Fruit fly (Drosophila melanogaster) whole organism, embryonic: ENCODE measurements around the gene CG3630.
A peak's percentile ranks its signal among the peaks of the same experiment; 100 is the strongest.

Experiments
- Awh ChIP-seq: fragments of 200-800 bp; sonication (Bioruptor generic); IDR thresholded peaks from 2 replicates; pipeline ENCODE4, ENCODE4 v1.3.6; 2022; ENCODE audit warnings: missing biosample characterization, missing genetic modification characterization
- Blimp-1 ChIP-seq: fragments of 200-800 bp; sonication (Bioruptor generic); optimal IDR thresholded peaks from 3 replicates; lab custom pipeline; 2018; ENCODE audit warnings: missing biosample characterization, missing genetic modification characterization, mild to moderate bottlenecking, moderate library complexity, missing genetic modification reagents
- CG10267 ChIP-seq: fragments of 200-800 bp; sonication (Bioruptor generic); optimal IDR thresholded peaks from 2 replicates; lab custom pipeline; 2018; ENCODE audit warnings: missing biosample characterization, mild to moderate bottlenecking, missing genetic modification characterization, moderate library complexity
- CG11093 ChIP-seq: fragments of 200-800 bp; sonication (Bioruptor generic); IDR thresholded peaks from 3 replicates; pipeline ENCODE4 v1.3.6; 2022; ENCODE audit warnings: missing biosample characterization, missing genetic modification characterization
- CG12104 ChIP-seq: fragments of 200-800 bp; sonication (Bioruptor generic); optimal IDR thresholded peaks from 3 replicates; lab custom pipeline; 2016; ENCODE audit warnings: missing biosample characterization, missing genetic modification characterization
- CG14014 ChIP-seq: fragments of 200-800 bp; sonication (Bioruptor generic); IDR thresholded peaks from 2 replicates; pipeline ENCODE4 v1.3.6; 2022; ENCODE audit warnings: missing biosample characterization, missing genetic modification characterization
- CG14441 ChIP-seq: fragments of 200-800 bp; sonication (Bioruptor generic); IDR thresholded peaks from 2 replicates; pipeline ENCODE4 v1.3.6; 2022; ENCODE audit warnings: missing biosample characterization, missing genetic modification characterization
- CG15696 ChIP-seq: fragments of 200-800 bp; sonication (Bioruptor generic); optimal IDR thresholded peaks from 2 replicates; lab custom pipeline; 2019; ENCODE audit warnings: missing biosample characterization, mild to moderate bottlenecking, missing genetic modification characterization, moderate library complexity
- CG18764 ChIP-seq: fragments of 200-800 bp; sonication (Bioruptor generic); optimal IDR thresholded peaks from 3 replicates; lab custom pipeline; 2016; ENCODE audit warnings: missing biosample characterization, missing genetic modification characterization
- CG2678 ChIP-seq: fragments of 200-800 bp; sonication (Bioruptor generic); optimal IDR thresholded peaks from 3 replicates; lab custom pipeline; 2019; ENCODE audit warnings: missing biosample characterization, mild to moderate bottlenecking, missing genetic modification characterization, moderate library complexity
- CG33213 ChIP-seq: fragments of 200-800 bp; sonication (Bioruptor generic); optimal IDR thresholded peaks from 3 replicates; lab custom pipeline; 2016; ENCODE audit warnings: missing biosample characterization, missing genetic modification characterization
- CG4282 ChIP-seq: fragments of 200-800 bp; sonication (Bioruptor generic); optimal IDR thresholded peaks from 2 replicates; lab custom pipeline; 2016; ENCODE audit warnings: missing biosample characterization, missing genetic modification characterization
- CG4424 ChIP-seq: fragments of 200-800 bp; sonication (Bioruptor generic); optimal IDR thresholded peaks from 3 replicates; lab custom pipeline; 2016; ENCODE audit warnings: missing biosample characterization, missing genetic modification characterization
- CG4820 ChIP-seq: fragments of 200-800 bp; sonication (Bioruptor generic); optimal IDR thresholded peaks from 3 replicates; lab custom pipeline; 2016; ENCODE audit warnings: missing biosample characterization, missing genetic modification characterization
- CG6854 ChIP-seq: fragments of 200-800 bp; sonication (Bioruptor generic); optimal IDR thresholded peaks from 3 replicates; lab custom pipeline; 2017; ENCODE audit warnings: missing biosample characterization, mild to moderate bottlenecking, missing genetic modification characterization
- CG7556 ChIP-seq: fragments of 200-800 bp; sonication (Bioruptor generic); optimal IDR thresholded peaks from 2 replicates; lab custom pipeline; 2017; ENCODE audit warnings: missing biosample characterization, mild to moderate bottlenecking, missing genetic modification characterization
- CG7963 ChIP-seq: fragments of 200-800 bp; sonication (Bioruptor generic); IDR thresholded peaks from 3 replicates; pipeline ENCODE4 v1.3.6; 2022; ENCODE audit warnings: missing biosample characterization, missing genetic modification characterization; ENCODE audit not compliant: partially characterized antibody
- CG9437 ChIP-seq: fragments of 200-800 bp; sonication (Bioruptor generic); optimal IDR thresholded peaks from 2 replicates; lab custom pipeline; 2018; ENCODE audit warnings: missing biosample characterization, mild to moderate bottlenecking, missing genetic modification characterization
- CoRest ChIP-seq: fragments of 200-800 bp; sonication (Bioruptor generic); optimal IDR thresholded peaks from 3 replicates; lab custom pipeline; 2018; ENCODE audit warnings: missing biosample characterization, mild to moderate bottlenecking, missing genetic modification characterization, moderate library complexity
- D19B ChIP-seq: fragments of 200-800 bp; sonication (Bioruptor generic); optimal IDR thresholded peaks from 2 replicates; lab custom pipeline; 2017; ENCODE audit warnings: missing biosample characterization, mild to moderate bottlenecking, missing genetic modification characterization
- Dad ChIP-seq: fragments of 200-800 bp; sonication (Bioruptor generic); optimal IDR thresholded peaks from 3 replicates; lab custom pipeline; 2016; ENCODE audit warnings: missing biosample characterization, missing genetic modification characterization
- HLH54F ChIP-seq: fragments of 200-800 bp; sonication (Bioruptor generic); optimal IDR thresholded peaks from 3 replicates; lab custom pipeline; 2016; ENCODE audit warnings: missing biosample characterization, missing genetic modification characterization
- Hey ChIP-seq: fragments of 200-800 bp; sonication (Bioruptor generic); optimal IDR thresholded peaks from 3 replicates; lab custom pipeline; 2018; ENCODE audit warnings: missing biosample characterization, mild to moderate bottlenecking, missing genetic modification characterization
- Hr51 ChIP-seq, 2 experiments: fragments of 200-800 bp; sonication (Bioruptor generic); optimal IDR thresholded peaks; 2 replicates in 1 of 2; 3 replicates in 1 of 2; lab custom pipeline; 2016 to 2018; ENCODE audit warnings: missing biosample characterization in 2 of 2, missing genetic modification characterization in 2 of 2, mild to moderate bottlenecking in 1 of 2, moderate library complexity in 1 of 2
- Sin3A ChIP-seq: fragments of >200 bp; optimal IDR thresholded peaks from 2 replicates; lab custom pipeline; 2018
- Sox100B ChIP-seq: fragments of 200-800 bp; sonication (Bioruptor generic); optimal IDR thresholded peaks from 3 replicates; lab custom pipeline; 2018; ENCODE audit warnings: missing biosample characterization, mild to moderate bottlenecking, missing genetic modification characterization
- Sox102F ChIP-seq: fragments of 200-800 bp; sonication (Bioruptor generic); optimal IDR thresholded peaks from 2 replicates; lab custom pipeline; 2018; ENCODE audit warnings: missing biosample characterization, mild to moderate bottlenecking, missing genetic modification characterization, moderate library complexity
- Taf1 ChIP-seq: fragments of 200-800 bp; sonication (Bioruptor generic); IDR thresholded peaks from 2 replicates; pipeline ENCODE4 v1.3.6; 2022; ENCODE audit warnings: missing biosample characterization, missing genetic modification characterization
- Xbp1 ChIP-seq: fragments of 200-800 bp; sonication (Bioruptor generic); optimal IDR thresholded peaks from 3 replicates; lab custom pipeline; 2016; ENCODE audit warnings: missing biosample characterization, mild to moderate bottlenecking, missing genetic modification characterization
- bsh ChIP-seq, 2 experiments: fragments of 200-800 bp; sonication (Bioruptor generic); optimal IDR thresholded peaks; 2 replicates each; lab custom pipeline; 2017 to 2018; ENCODE audit warnings: mild to moderate bottlenecking in 2 of 2, missing biosample characterization in 2 of 2, missing genetic modification characterization in 2 of 2, moderate library complexity in 1 of 2
- btn ChIP-seq: fragments of 200-800 bp; sonication (Bioruptor generic); optimal IDR thresholded peaks from 2 replicates; lab custom pipeline; 2016; ENCODE audit warnings: missing biosample characterization, missing genetic modification characterization
- disco-r ChIP-seq: fragments of 200-800 bp; sonication (Bioruptor generic); optimal IDR thresholded peaks from 2 replicates; lab custom pipeline; 2016; ENCODE audit warnings: missing biosample characterization, missing genetic modification characterization
- dmrt11E ChIP-seq: fragments of 200-800 bp; sonication (Bioruptor generic); optimal IDR thresholded peaks from 3 replicates; lab custom pipeline; 2018; ENCODE audit warnings: missing biosample characterization, mild to moderate bottlenecking, missing genetic modification characterization, moderate library complexity
- dpn ChIP-seq, 2 experiments: fragments of 200-800 bp; sonication (Bioruptor generic); optimal IDR thresholded peaks; 3 replicates each; lab custom pipeline; 2016; ENCODE audit warnings: missing biosample characterization in 2 of 2, missing genetic modification characterization in 2 of 2
- emc ChIP-seq: fragments of 200-800 bp; sonication (Bioruptor generic); optimal IDR thresholded peaks from 2 replicates; lab custom pipeline; 2016; ENCODE audit warnings: missing biosample characterization, missing genetic modification characterization
- exex ChIP-seq: fragments of 200-800 bp; sonication (Bioruptor generic); optimal IDR thresholded peaks from 4 replicates; lab custom pipeline; 2018; ENCODE audit warnings: missing biosample characterization, mild to moderate bottlenecking, missing genetic modification characterization, moderate library complexity
- fu2 ChIP-seq: fragments of 200-800 bp; sonication (Bioruptor generic); optimal IDR thresholded peaks from 2 replicates; lab custom pipeline; 2016; ENCODE audit warnings: missing biosample characterization, missing genetic modification characterization
- grn ChIP-seq: fragments of 200-800 bp; sonication (Bioruptor generic); optimal IDR thresholded peaks from 3 replicates; lab custom pipeline; 2017; ENCODE audit warnings: missing biosample characterization, missing genetic modification characterization
- gt ChIP-seq: fragments of 200-800 bp; sonication (Bioruptor generic); IDR thresholded peaks from 2 replicates; pipeline ENCODE4 v1.3.6; 2022; ENCODE audit warnings: missing biosample characterization, missing genetic modification characterization
- ham ChIP-seq: fragments of 200-800 bp; sonication (Bioruptor generic); IDR thresholded peaks from 2 replicates; pipeline ENCODE4 v1.3.6; 2022; ENCODE audit warnings: missing biosample characterization, missing genetic modification characterization
- hth ChIP-seq: fragments of >200 bp; optimal IDR thresholded peaks from 2 replicates; lab custom pipeline; 2017; ENCODE audit warnings: inconsistent platforms
- inv ChIP-seq: fragments of 200-800 bp; sonication (Bioruptor generic); IDR thresholded peaks from 2 replicates; pipeline ENCODE4 v1.3.6; 2022; ENCODE audit warnings: missing biosample characterization, missing genetic modification characterization; ENCODE audit not compliant: partially characterized antibody
- mam ChIP-seq: fragments of 200-800 bp; sonication (Bioruptor generic); optimal IDR thresholded peaks from 3 replicates; lab custom pipeline; 2016; ENCODE audit warnings: missing biosample characterization, missing genetic modification characterization
- pum ChIP-seq: fragments of 200-800 bp; sonication (Bioruptor generic); optimal IDR thresholded peaks from 2 replicates; lab custom pipeline; 2016; ENCODE audit warnings: missing biosample characterization, missing genetic modification characterization
- ranshi ChIP-seq: fragments of 200-800 bp; sonication (Bioruptor generic); IDR thresholded peaks from 2 replicates; pipeline ENCODE4 v1.3.6; 2022; ENCODE audit warnings: missing biosample characterization, missing genetic modification characterization
- sna ChIP-seq: fragments of 200-800 bp; sonication (Bioruptor generic); IDR thresholded peaks from 2 replicates; pipeline ENCODE4 v1.3.6; 2022; ENCODE audit warnings: missing biosample characterization, missing genetic modification characterization; ENCODE audit not compliant: partially characterized antibody
- trem ChIP-seq: fragments of 200-800 bp; optimal IDR thresholded peaks from 3 replicates; lab custom pipeline; 2019; ENCODE audit warnings: missing biosample characterization, mild to moderate bottlenecking, missing genetic modification characterization, moderate library complexity
- unc-4 ChIP-seq: fragments of 200-800 bp; sonication (Bioruptor generic); IDR thresholded peaks from 2 replicates; pipeline ENCODE4 v1.3.6; 2022; ENCODE audit warnings: missing biosample characterization, missing genetic modification characterization; ENCODE audit not compliant: partially characterized antibody
- zfh2 ChIP-seq: fragments of 200-800 bp; sonication (Bioruptor generic); optimal IDR thresholded peaks from 2 replicates; lab custom pipeline; 2016; ENCODE audit warnings: missing biosample characterization, missing genetic modification characterization

The CG3630 gene

DNA sequence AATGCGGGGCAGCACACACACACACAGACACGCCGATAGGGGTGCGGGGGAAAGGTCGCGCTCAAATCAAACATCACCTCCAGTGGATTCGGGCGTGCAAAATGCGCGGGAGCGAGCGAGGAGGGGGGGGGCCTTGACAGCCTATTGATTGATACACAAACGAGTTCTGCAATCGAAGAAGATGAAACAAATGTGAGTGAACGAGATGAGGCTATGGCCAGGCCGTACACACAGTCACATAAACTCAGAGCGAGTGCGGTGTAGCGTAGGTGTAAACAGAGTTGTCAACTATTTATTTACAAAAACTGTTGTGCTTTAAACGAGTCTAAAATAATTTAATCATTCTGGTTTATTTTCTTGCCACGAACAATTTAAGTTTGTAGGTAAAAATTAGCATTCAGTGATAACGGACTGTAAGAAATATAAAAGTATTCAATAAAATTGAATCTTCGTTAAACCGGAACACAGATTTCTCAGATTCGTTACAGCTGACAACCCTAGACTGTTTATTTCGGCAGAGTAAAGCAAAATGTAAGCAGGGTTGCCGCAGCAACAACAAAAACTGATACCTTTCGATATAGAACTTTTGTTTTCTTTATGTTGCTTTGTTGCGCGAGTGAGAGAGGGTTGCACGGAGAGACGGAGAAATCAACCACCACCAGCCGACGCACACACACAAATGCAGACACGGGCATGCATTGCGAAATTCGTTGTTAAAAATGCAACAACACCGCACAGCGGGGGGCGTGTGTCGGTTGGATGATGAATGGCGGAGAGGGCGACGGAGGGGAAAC is 26.8 kb upstream of the CG3630 start (continued):
- TF ChIP-seq gt (no peak), bsh (GFP tag; optimal IDR thresholded peaks at IDR 0.05; lab: Kevin White, UChicago) (peak; percentile 50 to 92), CG14014 (GFP tag; lab: Robert Waterston, UW) (peak; percentile 84), CG4282 (GFP tag; lab: Kevin White, UChicago) (peak; percentile 24), grn (peak; percentile 34), Taf1 (GFP tag; lab: Robert Waterston, UW) (peak; percentile 58), mam (peak; percentile 86), CoRest (tag; lab: Kevin White, UChicago) (peak; percentile 94), Sox100B (peak; percentile 90), CG4424 (GFP tag; lab: Kevin White, UChicago) (peak; percentile 87), dpn (GFP tag; optimal IDR thresholded peaks at IDR 0.05; lab: Kevin White, UChicago) (peak; percentile 87), Hey (tag; lab: Kevin White, UChicago) (peak; percentile 19), CG6854 (GFP tag; lab: Kevin White, UChicago) (peak; percentile 93), CG15696 (tag; lab: Kevin White, UChicago) (peak; percentile 92), emc (peak; percentile 66), trem (tag; lab: Kevin White, UChicago) (peak; percentile 81), sna (no peak), pum (peak; percentile 80), Awh (GFP tag; lab: Robert Waterston, UW) (peak; percentile 71; the same call in 1 of the 2 replicates), CG7556 (GFP tag; lab: Kevin White, UChicago) (peak; percentile 94), CG10267 (tag; lab: Kevin White, UChicago) (peak; percentile 86), D19B (GFP tag; lab: Kevin White, UChicago) (peak; percentile 76), CG18764 (GFP tag; lab: Kevin White, UChicago) (peak; percentile 70), Sox102F (GFP tag; lab: Kevin White, UChicago) (peak; percentile 90), btn (GFP tag; lab: Kevin White, UChicago) (peak; percentile 66), CG2678 (peak; percentile 96), fu2 (peak; percentile 83), ranshi (peak; percentile 81), exex (tag; lab: Kevin White, UChicago) (peak; percentile 60), Xbp1 (GFP tag; lab: Kevin White, UChicago) (peak; percentile 86), Hr51 (GFP tag; optimal IDR thresholded peaks at IDR 0.05; lab: Kevin White, UChicago) (peak; percentile 65 to 92), disco-r (GFP tag; lab: Kevin White, UChicago) (peak; percentile 79), hth (lab: Kevin White, UChicago) (peak; percentile 41), HLH54F (GFP tag; lab: Kevin White, UChicago) (peak; percentile 77), CG12104 (GFP tag; lab: Kevin White, UChicago) (peak; percentile 82), Blimp-1 (GFP tag; lab: Kevin White, UChicago) (peak; percentile 89), CG9437 (GFP tag; lab: Kevin White, UChicago) (peak; percentile 78), CG14441 (GFP tag; lab: Robert Waterston, UW) (peak; percentile 90), CG33213 (GFP tag; lab: Kevin White, UChicago) (peak; percentile 74), CG4820 (GFP tag; lab: Kevin White, UChicago) (peak; percentile 81), zfh2 (GFP tag; lab: Kevin White, UChicago) (peak; percentile 64), Dad (GFP tag; lab: Kevin White, UChicago) (peak; percentile 76), inv (no peak), Sin3A (no peak), CG7963 (no peak), dmrt11E (tag; lab: Kevin White, UChicago) (peak; percentile 88), CG11093 (GFP tag; lab: Robert Waterston, UW) (peak; percentile 55; the same call in 2 of the 3 replicates), unc-4 (GFP tag; lab: Robert Waterston, UW) (no peak), ham (GFP tag; lab: Robert Waterston, UW) (no peak)
